Worm (Caenorhabditis elegans): ENCODE data around the gene imp-2.

imp-2 gene

DNA sequence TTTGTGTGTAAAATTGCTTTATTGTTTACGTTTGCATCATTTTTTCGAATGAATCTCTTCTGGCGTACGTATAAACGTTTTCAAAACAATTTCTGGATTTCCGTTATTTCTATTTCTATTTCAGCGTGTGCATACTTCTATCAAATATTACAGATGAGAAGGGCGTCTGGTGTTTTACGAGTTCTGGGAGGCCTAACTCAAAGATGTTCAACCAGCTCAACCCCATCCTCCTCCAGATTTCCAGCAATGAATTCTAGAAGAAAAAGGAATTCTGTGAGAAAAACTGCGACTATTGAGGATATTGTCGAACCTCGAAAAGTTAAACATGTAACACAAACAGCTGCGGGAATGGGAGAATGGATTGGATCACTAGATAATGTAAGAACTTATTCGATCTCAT is 32.2 kb upstream of the imp-2 start, which contains the start of gene C08F8.2:
Gene C08F8.2, plus strand, starts transcription at position 154 of the 400 bp plus-strand sequence.
- TF ChIP-seq unc-98 (GFP tag; IDR thresholded peaks at IDR 0.05) (no peak), lin-35 (GFP tag; optimal IDR thresholded peaks at IDR 0.05) (no peak), nhr-19 (GFP tag; conservative IDR thresholded peaks at IDR 0.05) (peak; percentile 30; the same call in 1 of the 2 replicates), ama-1 (optimal IDR thresholded peaks at IDR 0.05) (peak; percentile 67), tlp-1 (tag; optimal IDR thresholded peaks at IDR 0.05) (no peak), ztf-4 (tag; optimal IDR thresholded peaks at IDR 0.05) (peak; percentile 13), blmp-1 (tag; optimal IDR thresholded peaks at IDR 0.05) (no peak), elt-2 (tag; optimal IDR thresholded peaks at IDR 0.05) (no peak), swsn-7 (tag; optimal IDR thresholded peaks at IDR 0.05) (no peak), Y116A8C.19 (tag; optimal IDR thresholded peaks at IDR 0.05; ENCODE audit: borderline replicate concordance) (no peak)

DNA sequence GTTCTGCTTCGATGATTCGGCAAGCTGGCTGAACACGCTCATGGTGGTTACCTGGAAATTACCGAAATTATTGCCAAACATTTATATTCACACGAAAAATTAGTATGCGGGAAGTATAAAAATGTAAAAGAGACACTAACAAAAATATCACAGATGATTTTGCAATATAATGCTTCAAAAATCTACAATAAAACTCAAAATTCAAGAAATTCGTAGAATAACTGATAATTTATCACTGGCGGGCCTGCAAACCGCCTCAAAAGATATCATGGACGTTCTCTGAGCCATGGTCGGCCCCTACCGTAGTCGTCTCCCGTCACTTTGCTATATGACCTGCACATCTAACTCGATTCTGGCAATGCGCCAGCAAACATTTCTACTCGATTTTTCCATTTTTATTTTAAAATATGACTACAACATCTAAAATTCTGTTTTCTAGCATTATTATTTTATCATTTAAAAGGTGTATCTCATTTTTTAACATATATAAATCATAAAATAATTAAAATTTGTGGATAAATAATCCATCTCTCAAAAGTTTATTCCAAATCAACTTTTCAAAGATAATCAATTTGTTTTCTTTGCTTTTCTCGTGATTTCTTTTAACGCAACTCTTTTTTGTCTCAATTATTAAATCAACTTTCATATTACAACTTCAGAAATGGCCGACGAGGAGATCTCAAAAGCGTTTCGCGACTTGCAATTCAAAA is 30.9 kb upstream of the imp-2 start, which contains the start of the genes F01G4.6 and pfd-1:
Gene F01G4.6, minus strand, starts transcription at position 51 of the 710 bp plus-strand sequence.
Gene pfd-1, plus strand, starts transcription at position 660 of the 710 bp plus-strand sequence.
- TF ChIP-seq aha-1 (tag; optimal IDR thresholded peaks at IDR 0.05) = peak; percentile 37
- peak; percentile 100 for TF ChIP-seq nhr-19 (GFP tag; conservative IDR thresholded peaks at IDR 0.05)
- no peak for TF ChIP-seq nhr-84 (tag; optimal IDR thresholded peaks at IDR 0.05)
- TF ChIP-seq unc-62 (GFP tag; optimal IDR thresholded peaks at IDR 0.05) = no peak
- TF ChIP-seq elt-3 (tag; optimal IDR thresholded peaks at IDR 0.05) = peak; percentile 23 to 94 (median 83)
- TF ChIP-seq pax-3 (tag; optimal IDR thresholded peaks at IDR 0.05) = peak; percentile 91
- no peak for TF ChIP-seq hlh-17 (GFP tag; optimal IDR thresholded peaks at IDR 0.05; ENCODE audit: borderline replicate concordance)
- TF ChIP-seq dsc-1 (tag; optimal IDR thresholded peaks at IDR 0.05) = peak; percentile 98
- peak; percentile 82 for TF ChIP-seq mab-9 (GFP tag; IDR thresholded peaks at IDR 0.05)
- TF ChIP-seq ets-5 (GFP tag; IDR thresholded peaks at IDR 0.05) = no peak
- peak; percentile 92 for TF ChIP-seq mep-1 (tag; optimal IDR thresholded peaks at IDR 0.05)
- no peak for TF ChIP-seq efl-3 (GFP tag; optimal IDR thresholded peaks at IDR 0.05)
- peak; percentile 88 for TF ChIP-seq fos-1 (tag; optimal IDR thresholded peaks at IDR 0.05)
- TF ChIP-seq fkh-10 (GFP tag; optimal IDR thresholded peaks at IDR 0.05) = peak; percentile 89
- peak; percentile 64 for TF ChIP-seq fkh-4 (tag; optimal IDR thresholded peaks at IDR 0.05; ENCODE audit: borderline replicate concordance)
- TF ChIP-seq F16B12.6 (tag; optimal IDR thresholded peaks at IDR 0.05) = peak; percentile 73
- TF ChIP-seq rnt-1 (tag; optimal IDR thresholded peaks at IDR 0.05) = peak; percentile 93
- peak; percentile 95 for TF ChIP-seq swsn-7 (tag; optimal IDR thresholded peaks at IDR 0.05)
- peak; percentile 85 for TF ChIP-seq nhr-237 (tag; optimal IDR thresholded peaks at IDR 0.05)
- TF ChIP-seq tlp-1 (tag; optimal IDR thresholded peaks at IDR 0.05) = no peak
- TF ChIP-seq ama-1 (optimal IDR thresholded peaks at IDR 0.05) = peak; percentile 46
- peak; percentile 91 for TF ChIP-seq jun-1 (tag; optimal IDR thresholded peaks at IDR 0.05)
- peak; percentile 99 for TF ChIP-seq lsy-2 (tag; optimal IDR thresholded peaks at IDR 0.05)
- TF ChIP-seq nhr-12 (tag; optimal IDR thresholded peaks at IDR 0.05) = no peak
- TF ChIP-seq nhr-11 (tag; optimal IDR thresholded peaks at IDR 0.05) = peak; percentile 90
- peak; percentile 95 for TF ChIP-seq C16A3.4 (tag; optimal IDR thresholded peaks at IDR 0.05)
- TF ChIP-seq vab-15 (tag; optimal IDR thresholded peaks at IDR 0.05) = peak; percentile 83
- peak; percentile 95 for TF ChIP-seq fkh-8 (tag; optimal IDR thresholded peaks at IDR 0.05)
- TF ChIP-seq snpc-4 (tag; optimal IDR thresholded peaks at IDR 0.05) = peak; percentile 80
- no peak for TF ChIP-seq sptf-1 (tag; optimal IDR thresholded peaks at IDR 0.05)
- TF ChIP-seq blmp-1 (tag; optimal IDR thresholded peaks at IDR 0.05) = peak; percentile 88
- peak; percentile 91 for TF ChIP-seq ceh-88 (GFP tag; IDR thresholded peaks at IDR 0.05)
- TF ChIP-seq ces-1 (GFP tag; optimal IDR thresholded peaks at IDR 0.05) = no peak
- no peak for TF ChIP-seq hlh-4 (tag; optimal IDR thresholded peaks at IDR 0.05)
- TF ChIP-seq lin-39 (tag; optimal IDR thresholded peaks at IDR 0.05) = peak; percentile 58
- no peak for TF ChIP-seq ceh-90 (tag; optimal IDR thresholded peaks at IDR 0.05)
- peak; percentile 89 to 92 for TF ChIP-seq efl-1 (optimal IDR thresholded peaks at IDR 0.05)
- peak; percentile 81 to 98 for TF ChIP-seq efl-1 (GFP tag; optimal IDR thresholded peaks at IDR 0.05 in 1 of 2)
- peak; percentile 86 for TF ChIP-seq unc-86 (tag; optimal IDR thresholded peaks at IDR 0.05)
- peak; percentile 92 for TF ChIP-seq nhr-90 (tag; optimal IDR thresholded peaks at IDR 0.05; ENCODE audit: poor library complexity)
- TF ChIP-seq egl-13 (tag; optimal IDR thresholded peaks at IDR 0.05) = peak; percentile 89
- TF ChIP-seq lin-14 (GFP tag; optimal IDR thresholded peaks at IDR 0.05) = peak; percentile 96
- TF ChIP-seq zag-1 (tag; optimal IDR thresholded peaks at IDR 0.05) = peak; percentile 97
- peak; percentile 92 for TF ChIP-seq nhr-77 (tag; optimal IDR thresholded peaks at IDR 0.05)
- TF ChIP-seq isw-1 (GFP tag; IDR thresholded peaks at IDR 0.05) = peak; percentile 95
